Worm (Caenorhabditis elegans) whole organism, early embryonic: ENCODE measurements around the gene B0244.16.

Experiments used
- F13C5.2 ChIP-seq: sonication (generic microtip); optimal IDR thresholded peaks from 2 replicates; lab custom pipeline; 2017; ENCODE audit warnings: mild to moderate bottlenecking, missing genetic modification characterization, inconsistent platforms, missing compliant biosample characterization
- ama-1 ChIP-seq: fragments of 150-350 bp; optimal IDR thresholded peaks from 2 replicates; lab custom pipeline; 2014
- ceh-13 ChIP-seq: fragments of 200-800 bp; sonication (Bioruptor generic); optimal IDR thresholded peaks from 2 replicates; lab custom pipeline; 2018; ENCODE audit warnings: mild to moderate bottlenecking, missing genetic modification characterization, missing compliant biosample characterization
- ets-7 ChIP-seq: sonication (generic microtip); optimal IDR thresholded peaks from 2 replicates; lab custom pipeline; 2016; ENCODE audit warnings: missing genotype, missing genetic modification characterization, missing compliant biosample characterization
- flt-1 ChIP-seq: fragments of 200-800 bp; sonication (Bioruptor generic); IDR thresholded peaks from 2 replicates; pipeline ENCODE4 v1.3.6; 2022; ENCODE audit warnings: missing genetic modification characterization, missing compliant biosample characterization
- hmbx-1 ChIP-seq: sonication (generic microtip); optimal IDR thresholded peaks from 2 replicates; lab custom pipeline; 2016; ENCODE audit warnings: mild to moderate bottlenecking, missing genetic modification characterization, missing compliant biosample characterization
- hmg-4 ChIP-seq: fragments of 200-800 bp; sonication (Bioruptor generic); optimal IDR thresholded peaks from 2 replicates; lab custom pipeline; 2018; ENCODE audit warnings: mild to moderate bottlenecking, missing genetic modification characterization, missing compliant biosample characterization
- hnd-1 ChIP-seq: sonication (generic microtip); optimal IDR thresholded peaks from 2 replicates; lab custom pipeline; 2016; ENCODE audit warnings: missing genetic modification characterization, missing compliant biosample characterization
- sea-1 ChIP-seq: fragments of 200-800 bp; sonication (Bioruptor generic); conservative IDR thresholded peaks from 2 replicates; pipeline ENCODE4 v1.3.6; 2022; ENCODE audit warnings: missing genetic modification characterization, missing compliant biosample characterization

DNA sequence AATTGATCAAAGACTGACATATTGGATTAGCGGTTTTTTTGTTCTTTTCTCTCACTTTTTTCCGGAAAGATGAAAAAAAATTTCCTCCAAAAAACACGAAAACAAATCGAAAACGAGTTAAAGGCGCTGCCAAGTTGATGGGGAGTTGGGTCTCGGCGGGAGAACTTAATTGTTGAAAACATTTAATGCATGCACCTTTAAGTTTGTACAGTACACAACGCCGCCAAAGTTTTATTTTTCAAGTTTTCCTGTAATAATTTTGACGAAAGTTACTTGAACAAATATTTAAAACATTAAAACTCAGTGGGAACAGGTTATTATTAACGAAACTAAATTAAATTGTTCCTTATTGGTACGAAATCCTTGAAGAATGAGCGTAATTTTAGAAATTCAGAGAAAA is 39.3 kb upstream of the B0244.16 start:
- no peak for TF ChIP-seq flt-1 (GFP tag; lab: Robert Waterston, UW)
- TF ChIP-seq ama-1, result no peak
- TF ChIP-seq sea-1, result no peak
- no peak for TF ChIP-seq ets-7 (tag; lab: Kevin White, UChicago)
- no peak for TF ChIP-seq hmbx-1
- no peak for TF ChIP-seq hnd-1 (tag; lab: Kevin White, UChicago)
- TF ChIP-seq F13C5.2, result no peak
- TF ChIP-seq ceh-13 (GFP tag; lab: Kevin White, UChicago), result no peak
- TF ChIP-seq hmg-4 (GFP tag; lab: Kevin White, UChicago), result no peak
